Worm (Caenorhabditis elegans) whole organism, midembryonic: Measurements from ENCODE around the gene mppb-1.

Source experiments
- klf-2 ChIP-seq: fragments of 200-800 bp; sonication (Bioruptor generic); conservative IDR thresholded peaks from 2 replicates; pipeline ENCODE4 v1.3.6; 2022; ENCODE audit warnings: missing genetic modification reagents, missing genetic modification characterization, missing compliant biosample characterization
- med-1 ChIP-seq: sonication (generic microtip); optimal IDR thresholded peaks from 2 replicates; lab custom pipeline; 2017; ENCODE audit warnings: missing genetic modification characterization, mild to moderate bottlenecking, missing compliant biosample characterization, antibody characterized with exemption, missing genetic modification reagents; ENCODE audit not compliant: insufficient read depth
- ref-1 ChIP-seq: fragments of 200-800 bp; sonication (Bioruptor generic); conservative IDR thresholded peaks from 2 replicates; pipeline ENCODE4 v1.3.6; 2022; ENCODE audit warnings: missing genetic modification reagents, missing genetic modification characterization, missing compliant biosample characterization

DNA sequence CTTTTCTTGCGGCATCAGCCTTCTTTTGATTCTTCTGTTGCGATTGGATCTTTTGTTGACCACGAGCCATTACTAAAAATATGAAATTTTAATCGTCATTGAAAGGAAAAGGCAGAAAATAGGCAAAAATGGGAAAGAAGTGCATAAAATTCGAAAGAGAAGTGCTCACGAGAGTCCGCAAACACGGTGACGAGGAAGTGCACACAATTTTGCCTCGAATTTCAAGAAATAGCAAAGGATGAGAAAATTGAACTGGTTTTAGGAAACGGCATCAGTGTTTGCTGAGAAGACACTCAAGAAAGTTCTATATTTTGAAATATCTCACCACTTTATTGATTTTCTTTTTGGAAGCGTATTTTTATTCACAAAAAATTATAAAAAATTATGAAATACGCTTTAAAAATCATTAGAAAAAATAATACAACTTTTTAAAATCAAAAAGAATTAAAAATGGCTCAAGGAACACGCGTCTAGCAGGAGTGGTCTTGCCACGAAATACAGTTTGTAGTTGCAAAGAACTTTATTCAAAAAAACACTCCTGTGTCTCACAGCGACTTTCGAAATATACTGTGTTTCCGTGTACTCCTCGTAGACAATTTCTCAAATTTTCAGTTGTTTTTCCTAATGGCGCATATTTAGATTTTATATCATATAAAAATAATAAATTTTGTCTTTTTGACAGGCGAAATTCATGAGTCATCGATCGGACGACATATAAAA is 21.8 kb downstream of the mppb-1 start, which contains the start of the genes znf-706 and cpna-3:
- TF ChIP-seq med-1 (GFP tag; lab: Kevin White, UChicago) = no peak
- TF ChIP-seq ref-1 (GFP tag; lab: Robert Waterston, UW) = no peak
- TF ChIP-seq klf-2 (GFP tag; lab: Robert Waterston, UW) = no peak
